Fruit fly (Drosophila melanogaster) whole organism, prepupa: Measurements from ENCODE around the gene CG12009.

ENCODE experiments used
- CG11294 ChIP-seq: fragments of 200-800 bp; sonication (Bioruptor generic); IDR thresholded peaks from 2 replicates; pipeline ENCODE4 v1.3.6; 2022; ENCODE audit warnings: missing biosample characterization, missing genetic modification characterization
- CG32006 ChIP-seq: fragments of 200-800 bp; sonication (Bioruptor generic); optimal IDR thresholded peaks from 3 replicates; lab custom pipeline; 2017; ENCODE audit warnings: missing biosample characterization, mild to moderate bottlenecking, missing genetic modification characterization

dm6 chr3L:3306515-3306914, 15.3 kb downstream of the CG12009 start:
- TF ChIP-seq CG11294 (no peak), CG32006 (GFP tag; lab: Kevin White, UChicago) (no peak)
